Worm (Caenorhabditis elegans) whole organism, late embryonic: ENCODE measurements around the gene Y17G7B.22.

Experiments used
- C38D4.7 ChIP-seq: fragments of 200-800 bp; sonication (Bioruptor generic); optimal IDR thresholded peaks from 2 replicates; lab custom pipeline; 2018; ENCODE audit warnings: mild to moderate bottlenecking, missing genetic modification characterization, moderate library complexity, missing compliant biosample characterization
- F13H6.1 ChIP-seq: sonication (generic microtip); optimal IDR thresholded peaks from 2 replicates; lab custom pipeline; 2016; ENCODE audit warnings: missing genetic modification characterization, missing compliant biosample characterization
- K02D7.2 ChIP-seq: sonication (generic microtip); optimal IDR thresholded peaks from 2 replicates; lab custom pipeline; 2017; ENCODE audit warnings: mild to moderate bottlenecking, missing genetic modification characterization, missing compliant biosample characterization
- K09A11.1 ChIP-seq: sonication (generic microtip); optimal IDR thresholded peaks from 2 replicates; lab custom pipeline; 2017; ENCODE audit warnings: antibody characterized with exemption, mild to moderate bottlenecking, missing genetic modification characterization, missing compliant biosample characterization; ENCODE audit not compliant: insufficient read depth
- Y22D7AL.16 ChIP-seq: sonication (generic microtip); optimal IDR thresholded peaks from 2 replicates; lab custom pipeline; 2016; ENCODE audit warnings: missing genetic modification characterization, missing compliant biosample characterization
- ceh-14 ChIP-seq: sonication (generic microtip); optimal IDR thresholded peaks from 2 replicates; lab custom pipeline; 2016; ENCODE audit warnings: missing genotype, missing genetic modification characterization, missing compliant biosample characterization
- ceh-19 ChIP-seq: fragments of 200-800 bp; sonication (Bioruptor generic); optimal IDR thresholded peaks from 2 replicates; lab custom pipeline; 2018; ENCODE audit warnings: mild to moderate bottlenecking, missing genetic modification characterization, missing compliant biosample characterization
- ceh-24 ChIP-seq: sonication (generic microtip); optimal IDR thresholded peaks from 2 replicates; lab custom pipeline; 2016; ENCODE audit warnings: mild to moderate bottlenecking, missing genetic modification characterization, missing compliant biosample characterization
- ceh-30 ChIP-seq: fragments of 150-350 bp; optimal IDR thresholded peaks from 2 replicates; lab custom pipeline; 2014; ENCODE audit warnings: missing biosample characterization, missing genetic modification characterization
- ceh-31 ChIP-seq: sonication (generic microtip); optimal IDR thresholded peaks from 2 replicates; lab custom pipeline; 2016; ENCODE audit warnings: missing genetic modification characterization, missing compliant biosample characterization
- ceh-34 ChIP-seq: sonication (generic microtip); optimal IDR thresholded peaks from 2 replicates; lab custom pipeline; 2016; ENCODE audit warnings: mild to moderate bottlenecking, missing genetic modification characterization, missing compliant biosample characterization
- ceh-48 ChIP-seq: sonication (generic microtip); optimal IDR thresholded peaks from 2 replicates; lab custom pipeline; 2016; ENCODE audit warnings: missing genetic modification characterization, inconsistent platforms, missing compliant biosample characterization
- che-1 ChIP-seq: sonication (generic microtip); optimal IDR thresholded peaks from 2 replicates; lab custom pipeline; 2016; ENCODE audit warnings: mild to moderate bottlenecking, missing genetic modification characterization, missing compliant biosample characterization
- dmd-4 ChIP-seq: sonication (generic microtip); optimal IDR thresholded peaks from 2 replicates; lab custom pipeline; 2016; ENCODE audit warnings: borderline replicate concordance, missing genetic modification characterization, missing compliant biosample characterization
- dve-1 ChIP-seq: sonication (generic microtip); optimal IDR thresholded peaks from 2 replicates; lab custom pipeline; 2017; ENCODE audit warnings: antibody characterized with exemption, mild to moderate bottlenecking, missing genetic modification characterization, missing compliant biosample characterization
- elt-2 ChIP-seq: sonication (generic microtip); optimal IDR thresholded peaks from 2 replicates; lab custom pipeline; 2016; ENCODE audit warnings: missing genetic modification reagents, missing genetic modification characterization, missing compliant biosample characterization
- eyg-1 ChIP-seq: sonication (generic microtip); optimal IDR thresholded peaks from 2 replicates; lab custom pipeline; 2016; ENCODE audit warnings: missing genotype, missing genetic modification characterization, missing compliant biosample characterization
- fkh-6 ChIP-seq: sonication (generic microtip); optimal IDR thresholded peaks from 2 replicates; lab custom pipeline; 2016; ENCODE audit warnings: missing genetic modification characterization, missing compliant biosample characterization
- gmeb-2 ChIP-seq: sonication (generic microtip); optimal IDR thresholded peaks from 2 replicates; lab custom pipeline; 2016; ENCODE audit warnings: missing genetic modification characterization, inconsistent platforms, missing compliant biosample characterization
- hlh-13 ChIP-seq: fragments of 200-800 bp; sonication (Bioruptor generic); optimal IDR thresholded peaks from 2 replicates; lab custom pipeline; 2018; ENCODE audit warnings: mild to moderate bottlenecking, missing genetic modification characterization, missing compliant biosample characterization
- hlh-15 ChIP-seq: sonication (generic microtip); optimal IDR thresholded peaks from 2 replicates; lab custom pipeline; 2016; ENCODE audit warnings: missing genetic modification characterization, missing compliant biosample characterization
- hlh-6 ChIP-seq: sonication (generic microtip); optimal IDR thresholded peaks from 2 replicates; lab custom pipeline; 2016; ENCODE audit warnings: missing genotype, missing genetic modification characterization, missing compliant biosample characterization
- hlh-8 ChIP-seq: sonication (generic microtip); optimal IDR thresholded peaks from 2 replicates; lab custom pipeline; 2016; ENCODE audit warnings: missing genotype, missing genetic modification characterization, missing compliant biosample characterization
- lim-6 ChIP-seq: sonication (generic microtip); optimal IDR thresholded peaks from 2 replicates; lab custom pipeline; 2016; ENCODE audit warnings: missing genetic modification characterization, missing compliant biosample characterization
- madf-2 ChIP-seq: sonication (generic microtip); optimal IDR thresholded peaks from 2 replicates; lab custom pipeline; 2017; ENCODE audit warnings: missing genetic modification characterization, missing compliant biosample characterization
- mec-3 ChIP-seq: sonication (generic microtip); optimal IDR thresholded peaks from 2 replicates; lab custom pipeline; 2016; ENCODE audit warnings: borderline replicate concordance, missing genetic modification characterization, missing compliant biosample characterization
- nfya-1 ChIP-seq: sonication (generic microtip); optimal IDR thresholded peaks from 2 replicates; lab custom pipeline; 2017; ENCODE audit warnings: missing genetic modification characterization, mild to moderate bottlenecking, missing compliant biosample characterization, antibody characterized with exemption, moderate library complexity
- nhr-11 ChIP-seq: fragments of 150-350 bp; optimal IDR thresholded peaks from 2 replicates; lab custom pipeline; 2014; ENCODE audit warnings: missing biosample characterization, missing genetic modification characterization
- nhr-232 ChIP-seq: sonication (generic microtip); optimal IDR thresholded peaks from 2 replicates; lab custom pipeline; 2016; ENCODE audit warnings: missing genetic modification characterization, missing compliant biosample characterization
- npax-4 ChIP-seq: sonication (generic microtip); optimal IDR thresholded peaks from 2 replicates; lab custom pipeline; 2016; ENCODE audit warnings: missing genetic modification characterization, missing compliant biosample characterization
- odd-2 ChIP-seq: sonication (generic microtip); optimal IDR thresholded peaks from 2 replicates; lab custom pipeline; 2017; ENCODE audit warnings: antibody characterized with exemption, mild to moderate bottlenecking, missing genetic modification characterization, missing compliant biosample characterization
- pag-3 ChIP-seq: sonication (generic microtip); optimal IDR thresholded peaks from 2 replicates; lab custom pipeline; 2016; ENCODE audit warnings: missing compliant biosample characterization, missing genetic modification characterization, borderline replicate concordance
- pat-9 ChIP-seq: fragments of 200-800 bp; sonication (Bioruptor generic); optimal IDR thresholded peaks from 2 replicates; lab custom pipeline; 2018; ENCODE audit warnings: mild to moderate bottlenecking, missing genetic modification characterization, moderate library complexity, missing compliant biosample characterization
- pax-1 ChIP-seq: fragments of 150-350 bp; optimal IDR thresholded peaks from 2 replicates; lab custom pipeline; 2014; ENCODE audit warnings: missing biosample characterization, missing genetic modification characterization
- pha-2 ChIP-seq: sonication (generic microtip); optimal IDR thresholded peaks from 2 replicates; lab custom pipeline; 2017; ENCODE audit warnings: mild to moderate bottlenecking, missing genetic modification characterization, missing compliant biosample characterization
- pha-4 ChIP-seq: fragments of 150-350 bp; optimal IDR thresholded peaks from 2 replicates; lab custom pipeline; 2018; ENCODE audit warnings: missing biosample characterization, missing genetic modification reagents, missing genetic modification characterization
- pqm-1 ChIP-seq: sonication (generic microtip); optimal IDR thresholded peaks from 2 replicates; lab custom pipeline; 2016; ENCODE audit warnings: missing genetic modification characterization, missing compliant biosample characterization
- pros-1 ChIP-seq: fragments of 150-350 bp; optimal IDR thresholded peaks from 2 replicates; lab custom pipeline; 2014; ENCODE audit warnings: missing biosample characterization, missing genetic modification reagents, missing genetic modification characterization
- ref-2 ChIP-seq: sonication (generic microtip); optimal IDR thresholded peaks from 2 replicates; lab custom pipeline; 2016; ENCODE audit warnings: missing genetic modification characterization, missing compliant biosample characterization
- rnt-1 ChIP-seq: sonication (generic microtip); optimal IDR thresholded peaks from 2 replicates; lab custom pipeline; 2016; ENCODE audit warnings: missing genetic modification characterization, missing compliant biosample characterization
- sdc-2 ChIP-seq: sonication (generic microtip); optimal IDR thresholded peaks from 2 replicates; lab custom pipeline; 2016; ENCODE audit warnings: missing genotype, missing genetic modification characterization, missing compliant biosample characterization
- sox-2 ChIP-seq: fragments of 200-800 bp; sonication (Bioruptor generic); IDR thresholded peaks from 2 replicates; pipeline ENCODE4 v1.3.6; 2022; ENCODE audit warnings: missing genetic modification reagents, missing genetic modification characterization, missing compliant biosample characterization
- sox-4 ChIP-seq: sonication (generic microtip); optimal IDR thresholded peaks from 2 replicates; lab custom pipeline; 2017; ENCODE audit warnings: mild to moderate bottlenecking, missing genetic modification characterization, inconsistent platforms, missing compliant biosample characterization
- tbx-2 ChIP-seq: sonication (generic microtip); optimal IDR thresholded peaks from 2 replicates; lab custom pipeline; 2016; ENCODE audit warnings: missing genetic modification characterization, missing compliant biosample characterization
- ttx-3 ChIP-seq: sonication (generic microtip); optimal IDR thresholded peaks from 2 replicates; lab custom pipeline; 2016; ENCODE audit warnings: missing genetic modification reagents, missing genetic modification characterization, missing compliant biosample characterization
- unc-86 ChIP-seq: sonication (generic microtip); optimal IDR thresholded peaks from 2 replicates; lab custom pipeline; 2016; ENCODE audit warnings: missing genetic modification characterization, missing compliant biosample characterization
- zip-5 ChIP-seq: sonication (generic microtip); optimal IDR thresholded peaks from 2 replicates; lab custom pipeline; 2016; ENCODE audit warnings: missing genetic modification characterization, missing compliant biosample characterization
- ztf-16 ChIP-seq: sonication (generic microtip); optimal IDR thresholded peaks from 2 replicates; lab custom pipeline; 2017; ENCODE audit warnings: missing genetic modification characterization, missing compliant biosample characterization

Gene Y17G7B.22

ce11 chrII:12041116-12041515 lies 26.7 kb upstream of the Y17G7B.22 start:
- TF ChIP-seq pqm-1, result no peak
- no peak for TF ChIP-seq lim-6 (tag; lab: Kevin White, UChicago)
- no peak for TF ChIP-seq pax-1 (tag; lab: Kevin White, UChicago)
- TF ChIP-seq ceh-24 (tag; lab: Kevin White, UChicago), result no peak
- no peak for TF ChIP-seq gmeb-2
- TF ChIP-seq npax-4 (tag; lab: Kevin White, UChicago), result no peak
- TF ChIP-seq ceh-19 (GFP tag; lab: Kevin White, UChicago), result no peak
- no peak for TF ChIP-seq pha-4 (tag; lab: Kevin White, UChicago)
- TF ChIP-seq sox-2 (GFP tag; lab: Robert Waterston, UW), result no peak
- no peak for TF ChIP-seq sox-4

- TF ChIP-seq eyg-1 (tag; lab: Kevin White, UChicago) (peak; percentile 54), elt-2 (tag; lab: Kevin White, UChicago) (peak; percentile 90), pha-2 (tag; lab: Kevin White, UChicago) (peak; percentile 35), pat-9 (tag; lab: Kevin White, UChicago) (peak; percentile 21), odd-2 (tag; lab: Kevin White, UChicago) (no peak), C38D4.7 (peak; percentile 54), hlh-13 (no peak), ceh-14 (tag; lab: Kevin White, UChicago) (peak; percentile 96), rnt-1 (tag; lab: Kevin White, UChicago) (peak; percentile 98), ceh-19 (GFP tag; lab: Kevin White, UChicago) (peak; percentile 68), K02D7.2 (tag; lab: Kevin White, UChicago) (peak; percentile 53), ttx-3 (tag; lab: Kevin White, UChicago) (peak; percentile 72), pros-1 (tag; lab: Kevin White, UChicago) (no peak), K09A11.1 (no peak), pha-4 (tag; lab: Kevin White, UChicago) (no peak), lim-6 (tag; lab: Kevin White, UChicago) (peak; percentile 97), ceh-30 (no peak), nfya-1 (tag; lab: Kevin White, UChicago) (peak; percentile 25), hlh-6 (tag; lab: Kevin White, UChicago) (peak; percentile 61), sdc-2 (peak; percentile 78), fkh-6 (tag; lab: Kevin White, UChicago) (peak; percentile 67), pag-3 (tag; lab: Kevin White, UChicago) (peak; percentile 92), ceh-31 (peak; percentile 99), ceh-48 (tag; lab: Kevin White, UChicago) (no peak), ceh-34 (peak; percentile 93), madf-2 (tag; lab: Kevin White, UChicago) (peak; percentile 41), hlh-15 (tag; lab: Kevin White, UChicago) (peak; percentile 73), tbx-2 (peak; percentile 97), sox-2 (GFP tag; lab: Robert Waterston, UW) (no peak), unc-86 (tag; lab: Kevin White, UChicago) (peak; percentile 80), Y22D7AL.16 (tag; lab: Kevin White, UChicago) (peak; percentile 42), ref-2 (tag; lab: Kevin White, UChicago) (peak; percentile 98), mec-3 (peak; percentile 95), nhr-11 (tag; lab: Kevin White, UChicago) (no peak), nhr-232 (tag; lab: Kevin White, UChicago) (no peak), hlh-8 (tag; lab: Kevin White, UChicago) (peak; percentile 95), F13H6.1 (tag; lab: Kevin White, UChicago) (peak; percentile 89), dmd-4 (peak; percentile 77), pax-1 (tag; lab: Kevin White, UChicago) (no peak), ztf-16 (tag; lab: Kevin White, UChicago) (peak; percentile 77), dve-1 (no peak), che-1 (tag; lab: Kevin White, UChicago) (peak; percentile 48), pqm-1 (peak; percentile 94), zip-5 (tag; lab: Kevin White, UChicago) (peak; percentile 95)
Measured at ce11 chrII:12042108-12042960, 25.5 kb upstream of the Y17G7B.22 start, which contains the start of gene ippk-1. Gene ippk-1, plus strand, starts transcription at chrII:12042910.
